Fruit fly (Drosophila melanogaster) whole organism, embryonic: Measurements from ENCODE around the gene Nin.
A peak's percentile ranks its signal among the peaks of the same experiment; 100 is the strongest.

Source experiments
- CG15011 ChIP-seq: fragments of 200-800 bp; sonication (Bioruptor generic); optimal IDR thresholded peaks from 3 replicates; lab custom pipeline; 2018; ENCODE audit warnings: missing biosample characterization, mild to moderate bottlenecking, missing genetic modification characterization
- CG15269 ChIP-seq: fragments of 200-800 bp; sonication (Bioruptor generic); optimal IDR thresholded peaks from 2 replicates; lab custom pipeline; 2018; ENCODE audit warnings: missing biosample characterization, mild to moderate bottlenecking, missing genetic modification characterization, moderate library complexity
- CG1529 ChIP-seq: fragments of 200-800 bp; sonication (Bioruptor generic); optimal IDR thresholded peaks from 3 replicates; lab custom pipeline; 2018; ENCODE audit warnings: missing biosample characterization, missing genetic modification characterization
- CG15696 ChIP-seq: fragments of 200-800 bp; sonication (Bioruptor generic); optimal IDR thresholded peaks from 2 replicates; lab custom pipeline; 2019; ENCODE audit warnings: missing biosample characterization, mild to moderate bottlenecking, missing genetic modification characterization, moderate library complexity
- CG16779 ChIP-seq: fragments of 200-800 bp; sonication (Bioruptor generic); IDR thresholded peaks from 2 replicates; pipeline ENCODE4 v1.3.6; 2022; ENCODE audit warnings: missing biosample characterization, missing genetic modification characterization
- CG30403 ChIP-seq: fragments of 200-800 bp; sonication (Bioruptor generic); optimal IDR thresholded peaks from 3 replicates; lab custom pipeline; 2016; ENCODE audit warnings: missing biosample characterization, missing genetic modification characterization
- CG30431 ChIP-seq: fragments of 200-800 bp; sonication (Bioruptor generic); optimal IDR thresholded peaks from 2 replicates; lab custom pipeline; 2017; ENCODE audit warnings: missing biosample characterization, missing genetic modification characterization
- CG31365 ChIP-seq: fragments of 200-800 bp; sonication (Bioruptor generic); optimal IDR thresholded peaks from 2 replicates; lab custom pipeline; 2018; ENCODE audit warnings: missing biosample characterization, mild to moderate bottlenecking, missing genetic modification characterization
- CG32532 ChIP-seq: fragments of 200-800 bp; sonication (Bioruptor generic); IDR thresholded peaks from 2 replicates; pipeline ENCODE4 v1.3.6; 2022; ENCODE audit warnings: missing biosample characterization, missing genetic modification characterization
- CG33557 ChIP-seq: fragments of 200-800 bp; sonication (Bioruptor generic); optimal IDR thresholded peaks from 2 replicates; lab custom pipeline; 2019; ENCODE audit warnings: missing biosample characterization, mild to moderate bottlenecking, missing genetic modification characterization, moderate library complexity
- CG3407 ChIP-seq: fragments of 200-800 bp; sonication (Bioruptor generic); optimal IDR thresholded peaks from 2 replicates; lab custom pipeline; 2018; ENCODE audit warnings: missing biosample characterization, mild to moderate bottlenecking, missing genetic modification characterization
- CG4820 ChIP-seq: fragments of 200-800 bp; sonication (Bioruptor generic); optimal IDR thresholded peaks from 3 replicates; lab custom pipeline; 2016; ENCODE audit warnings: missing biosample characterization, missing genetic modification characterization
- CG5180 ChIP-seq: fragments of 200-800 bp; sonication (Bioruptor generic); optimal IDR thresholded peaks from 3 replicates; lab custom pipeline; 2017; ENCODE audit warnings: missing biosample characterization, missing genetic modification characterization, mild to moderate bottlenecking, moderate library complexity, missing genetic modification reagents
- CG5245 ChIP-seq: fragments of 200-800 bp; sonication (Bioruptor generic); optimal IDR thresholded peaks from 3 replicates; lab custom pipeline; 2016; ENCODE audit warnings: missing biosample characterization, missing genetic modification characterization
- CG6683 ChIP-seq: fragments of 200-800 bp; sonication (Bioruptor generic); optimal IDR thresholded peaks from 2 replicates; lab custom pipeline; 2017; ENCODE audit warnings: missing biosample characterization, mild to moderate bottlenecking, missing genetic modification characterization, missing genetic modification reagents
- CG9727 ChIP-seq: fragments of 200-800 bp; sonication (Bioruptor generic); optimal IDR thresholded peaks from 3 replicates; lab custom pipeline; 2017; ENCODE audit warnings: missing biosample characterization, mild to moderate bottlenecking, missing genetic modification characterization
- CG9797 ChIP-seq: fragments of 200-800 bp; sonication (Bioruptor generic); optimal IDR thresholded peaks from 3 replicates; lab custom pipeline; 2018; ENCODE audit warnings: missing biosample characterization, mild to moderate bottlenecking, missing genetic modification characterization
- D19B ChIP-seq: fragments of 200-800 bp; sonication (Bioruptor generic); optimal IDR thresholded peaks from 2 replicates; lab custom pipeline; 2017; ENCODE audit warnings: missing biosample characterization, mild to moderate bottlenecking, missing genetic modification characterization
- Dp ChIP-seq: fragments of 200-800 bp; sonication (Bioruptor generic); optimal IDR thresholded peaks from 2 replicates; lab custom pipeline; 2018; ENCODE audit warnings: missing biosample characterization, mild to moderate bottlenecking, missing genetic modification characterization, moderate library complexity
- E2f2 ChIP-seq: fragments of 200-800 bp; sonication (Bioruptor generic); IDR thresholded peaks from 2 replicates; pipeline ENCODE4 v1.3.6; 2022; ENCODE audit warnings: missing biosample characterization, missing genetic modification characterization
- H2.0 ChIP-seq: fragments of 200-800 bp; sonication (Bioruptor generic); IDR thresholded peaks from 2 replicates; pipeline ENCODE4 v1.3.6; 2022; ENCODE audit warnings: missing biosample characterization, missing genetic modification characterization
- HLH3B ChIP-seq: fragments of 200-800 bp; sonication (Bioruptor generic); IDR thresholded peaks from 2 replicates; pipeline ENCODE4 v1.3.6; 2022; ENCODE audit warnings: missing biosample characterization, missing genetic modification characterization
- Hsf ChIP-seq: fragments of 200-800 bp; sonication (Bioruptor generic); optimal IDR thresholded peaks from 3 replicates; lab custom pipeline; 2016; ENCODE audit warnings: missing biosample characterization, missing genetic modification characterization
- Lpt ChIP-seq: fragments of >200 bp; optimal IDR thresholded peaks from 2 replicates; lab custom pipeline; 2018; ENCODE audit warnings: missing biosample characterization, missing genetic modification characterization
- Med ChIP-seq: fragments of 200-800 bp; sonication (Bioruptor generic); peaks from one replicate; lab custom pipeline; 2016; ENCODE audit warnings: missing biosample characterization, missing genetic modification characterization, mild to moderate bottlenecking, inconsistent platforms, moderate library complexity
- Nf-YC ChIP-seq: fragments of 200-800 bp; optimal IDR thresholded peaks from 3 replicates; lab custom pipeline; 2019; ENCODE audit warnings: missing biosample characterization, mild to moderate bottlenecking, missing genetic modification characterization, moderate library complexity
- Opbp ChIP-seq: fragments of 200-800 bp; sonication (Bioruptor generic); IDR thresholded peaks from 3 replicates; pipeline ENCODE4 v1.3.6; 2022; ENCODE audit warnings: missing biosample characterization, missing genetic modification characterization; ENCODE audit not compliant: partially characterized antibody
- Sin3A ChIP-seq: fragments of >200 bp; optimal IDR thresholded peaks from 2 replicates; lab custom pipeline; 2018
- Six4 ChIP-seq: fragments of 200-800 bp; sonication (Bioruptor generic); optimal IDR thresholded peaks from 2 replicates; lab custom pipeline; 2016; ENCODE audit warnings: missing biosample characterization, missing genetic modification characterization
- Spps ChIP-seq: fragments of 200-800 bp; sonication (Bioruptor generic); optimal IDR thresholded peaks from 2 replicates; lab custom pipeline; 2018; ENCODE audit warnings: missing biosample characterization, mild to moderate bottlenecking, missing genetic modification characterization
- Ssrp ChIP-seq: fragments of 200-800 bp; sonication (Bioruptor generic); optimal IDR thresholded peaks from 2 replicates; lab custom pipeline; 2018; ENCODE audit warnings: missing biosample characterization, mild to moderate bottlenecking, missing genetic modification characterization, moderate library complexity
- ato ChIP-seq: fragments of 200-800 bp; sonication (Bioruptor generic); IDR thresholded peaks from 2 replicates; pipeline ENCODE4 v1.3.6; 2022; ENCODE audit warnings: missing biosample characterization, missing genetic modification characterization; ENCODE audit not compliant: partially characterized antibody
- bbx ChIP-seq: fragments of 200-800 bp; sonication (Bioruptor generic); IDR thresholded peaks from 2 replicates; pipeline ENCODE4 v1.3.6; 2022; ENCODE audit warnings: missing biosample characterization, missing genetic modification characterization; ENCODE audit not compliant: partially characterized antibody
- bowl ChIP-seq: fragments of 200-800 bp; sonication (Bioruptor generic); IDR thresholded peaks from 2 replicates; pipeline ENCODE4 v1.3.6; 2022; ENCODE audit warnings: missing biosample characterization, missing genetic modification characterization
- btn ChIP-seq: fragments of 200-800 bp; sonication (Bioruptor generic); optimal IDR thresholded peaks from 2 replicates; lab custom pipeline; 2016; ENCODE audit warnings: missing biosample characterization, missing genetic modification characterization
- chn ChIP-seq: fragments of 200-800 bp; sonication (Bioruptor generic); optimal IDR thresholded peaks from 2 replicates; lab custom pipeline; 2016; ENCODE audit warnings: missing biosample characterization, missing genetic modification characterization
- croc ChIP-seq: fragments of 200-800 bp; sonication (Bioruptor generic); conservative IDR thresholded peaks from 3 replicates; pipeline ENCODE4 v1.3.6; 2022; ENCODE audit warnings: missing biosample characterization, missing genetic modification characterization
- ftz-f1 ChIP-seq: fragments of 200-800 bp; sonication (Bioruptor generic); optimal IDR thresholded peaks from 2 replicates; lab custom pipeline; 2016; ENCODE audit warnings: missing biosample characterization, missing genetic modification characterization
- gro ChIP-seq: fragments of 200-800 bp; sonication (Bioruptor generic); optimal IDR thresholded peaks from 2 replicates; lab custom pipeline; 2016; ENCODE audit warnings: missing biosample characterization, missing genetic modification characterization
- nom ChIP-seq: fragments of 200-800 bp; sonication (Bioruptor generic); optimal IDR thresholded peaks from 2 replicates; lab custom pipeline; 2017; ENCODE audit warnings: missing biosample characterization, missing genetic modification characterization, mild to moderate bottlenecking, moderate library complexity, missing genetic modification reagents
- onecut ChIP-seq: fragments of 200-800 bp; sonication (Bioruptor generic); IDR thresholded peaks from 2 replicates; pipeline ENCODE4 v1.3.6; 2022; ENCODE audit warnings: missing biosample characterization, missing genetic modification characterization
- pan ChIP-seq, 4 experiments: fragments of >200 bp in 3 of 4; fragments of 200-800 bp in 1 of 4; sonication (Bioruptor generic) in 1 of 4; optimal IDR thresholded peaks in 3 of 4; IDR thresholded peaks in 1 of 4; 2 replicates each; pipeline versions ENCODE4 v1.3.6 to Lab custom; 2017 to 2022; ENCODE audit warnings: missing biosample characterization in 2 of 4, missing genetic modification characterization in 2 of 4, mixed read lengths in 1 of 4
- phol ChIP-seq: fragments of 200-800 bp; sonication (Bioruptor generic); optimal IDR thresholded peaks from 3 replicates; lab custom pipeline; 2018; ENCODE audit warnings: missing biosample characterization, mild to moderate bottlenecking, missing genetic modification characterization, moderate library complexity
- prd ChIP-seq, 3 experiments: fragments of >200 bp in 2 of 3; fragments of 200-800 bp in 1 of 3; sonication (Bioruptor generic) in 1 of 3; optimal IDR thresholded peaks in 2 of 3; IDR thresholded peaks in 1 of 3; 2 replicates in 2 of 3; 3 replicates in 1 of 3; pipeline versions ENCODE4 v1.3.6 to Lab custom; 2017 to 2022; ENCODE audit warnings: missing biosample characterization in 1 of 3, missing genetic modification characterization in 1 of 3
- sc ChIP-seq, 3 experiments: fragments of >200 bp in 2 of 3; fragments of 200-800 bp in 1 of 3; sonication (Bioruptor generic) in 1 of 3; optimal IDR thresholded peaks; 2 replicates in 2 of 3; 3 replicates in 1 of 3; lab custom pipeline; 2017; ENCODE audit warnings: mild to moderate bottlenecking in 1 of 3, missing biosample characterization in 1 of 3, missing genetic modification characterization in 1 of 3, missing genetic modification reagents in 1 of 3
- stc ChIP-seq: fragments of 200-800 bp; sonication (Bioruptor generic); IDR thresholded peaks from 2 replicates; pipeline ENCODE4 v1.3.6; 2022; ENCODE audit warnings: missing biosample characterization, missing genetic modification characterization
- tx ChIP-seq: fragments of 200-800 bp; sonication (Bioruptor generic); optimal IDR thresholded peaks from 2 replicates; lab custom pipeline; 2016; ENCODE audit warnings: missing biosample characterization, missing genetic modification characterization
- zfh1 ChIP-seq: fragments of 200-800 bp; sonication (Bioruptor generic); IDR thresholded peaks from 3 replicates; pipeline ENCODE4 v1.3.6; 2022; ENCODE audit warnings: missing biosample characterization, missing genetic modification characterization

The Nin gene

dm6 chr2L:5237899-5238566, 40.3 kb downstream of the Nin start (continued):
- TF ChIP-seq CG30431 (GFP tag; lab: Kevin White, UChicago), result no peak
- TF ChIP-seq CG9797, result no peak
- peak; percentile 25; the same call in 1 of the 2 replicates for TF ChIP-seq E2f2 (GFP tag; lab: Robert Waterston, UW)
- TF ChIP-seq Med (GFP tag; lab: Kevin White, UChicago), result peak; percentile 42
- peak; percentile 9 for TF ChIP-seq chn (GFP tag; lab: Kevin White, UChicago)
- TF ChIP-seq Six4, result peak; percentile 46
- TF ChIP-seq stc (GFP tag; lab: Robert Waterston, UW), result no peak
- TF ChIP-seq sc (optimal IDR thresholded peaks at IDR 0.05; lab: Kevin White, UChicago), result no peak
- TF ChIP-seq sc (GFP tag; optimal IDR thresholded peaks at IDR 0.05; lab: Kevin White, UChicago), result peak; percentile 17
- peak; percentile 32 for TF ChIP-seq CG4820 (GFP tag; lab: Kevin White, UChicago)
- TF ChIP-seq Hsf (GFP tag; lab: Kevin White, UChicago), result peak; percentile 15
- no peak for TF ChIP-seq prd (optimal IDR thresholded peaks at IDR 0.05; lab: Kevin White, UChicago)
- TF ChIP-seq prd (GFP tag; IDR thresholded peaks at IDR 0.05; lab: Robert Waterston, UW), result peak; percentile 60; the same call in 1 of the 3 replicates
- peak; percentile 19 for TF ChIP-seq CG15011 (GFP tag; lab: Kevin White, UChicago)
- TF ChIP-seq bbx (GFP tag; lab: Robert Waterston, UW), result no peak
- peak; percentile 55 for TF ChIP-seq CG30403 (GFP tag; lab: Kevin White, UChicago)
- TF ChIP-seq ftz-f1, result no peak
- TF ChIP-seq CG6683 (GFP tag; lab: Kevin White, UChicago), result no peak
- TF ChIP-seq Nf-YC (tag; lab: Kevin White, UChicago), result no peak
- no peak for TF ChIP-seq gro (GFP tag; lab: Kevin White, UChicago)
- TF ChIP-seq D19B (GFP tag; lab: Kevin White, UChicago), result no peak
- no peak for TF ChIP-seq Dp
- no peak for TF ChIP-seq Lpt (GFP tag; lab: Kevin White, UChicago)
- no peak for TF ChIP-seq bowl
- no peak for TF ChIP-seq CG16779 (GFP tag; lab: Robert Waterston, UW)
- no peak for TF ChIP-seq btn
- TF ChIP-seq croc (GFP tag; lab: Robert Waterston, UW), result peak; percentile 73
- no peak for TF ChIP-seq tx
- peak; percentile 65 for TF ChIP-seq HLH3B (GFP tag; lab: Robert Waterston, UW)
- no peak for TF ChIP-seq CG31365 (tag; lab: Kevin White, UChicago)
- TF ChIP-seq CG5180 (GFP tag; lab: Kevin White, UChicago), result peak; percentile 11
- TF ChIP-seq Ssrp, result peak; percentile 80
- TF ChIP-seq CG33557 (GFP tag; lab: Kevin White, UChicago), result peak; percentile 84
- TF ChIP-seq Opbp, result no peak
- TF ChIP-seq CG1529, result peak; percentile 59
- TF ChIP-seq zfh1 (GFP tag; lab: Robert Waterston, UW), result peak; percentile 55; the same call in 2 of the 3 replicates
- TF ChIP-seq CG15696 (tag; lab: Kevin White, UChicago), result peak; percentile 80
- TF ChIP-seq CG3407, result peak; percentile 65
- TF ChIP-seq CG9727 (GFP tag; lab: Kevin White, UChicago), result peak; percentile 82
- TF ChIP-seq CG15269 (tag; lab: Kevin White, UChicago), result peak; percentile 50
- TF ChIP-seq pan (optimal IDR thresholded peaks at IDR 0.05; lab: Kevin White, UChicago), result no peak
- TF ChIP-seq pan (GFP tag; optimal IDR thresholded peaks at IDR 0.05 in 1 of 2, IDR thresholded peaks at IDR 0.05 in 1 of 2), result peak in 1 of 2 experiments; percentile 13
- no peak for TF ChIP-seq H2.0 (GFP tag; lab: Robert Waterston, UW)
- TF ChIP-seq onecut (GFP tag; lab: Robert Waterston, UW), result no peak
- TF ChIP-seq nom (GFP tag; lab: Kevin White, UChicago), result no peak
- TF ChIP-seq Spps (tag; lab: Kevin White, UChicago), result peak; percentile 76
- TF ChIP-seq CG32532 (GFP tag; lab: Robert Waterston, UW), result no peak
- TF ChIP-seq CG5245 (GFP tag; lab: Kevin White, UChicago), result no peak
- peak; percentile 81 for TF ChIP-seq phol (tag; lab: Kevin White, UChicago)
- TF ChIP-seq ato (GFP tag; lab: Robert Waterston, UW), result no peak
- no peak for TF ChIP-seq Sin3A
